Fruit fly (Drosophila melanogaster) whole organism: ENCODE measurements around the gene Vago.

ENCODE experiments used
- CG8478 ChIP-seq: fragments of >200 bp; optimal IDR thresholded peaks from 2 replicates; lab custom pipeline; 2018; ENCODE audit warnings: inconsistent platforms
- pan ChIP-seq: fragments of >200 bp; optimal IDR thresholded peaks from 2 replicates; lab custom pipeline; 2017
- psq ChIP-seq: fragments of >200 bp; optimal IDR thresholded peaks from 2 replicates; lab custom pipeline; 2017

DNA sequence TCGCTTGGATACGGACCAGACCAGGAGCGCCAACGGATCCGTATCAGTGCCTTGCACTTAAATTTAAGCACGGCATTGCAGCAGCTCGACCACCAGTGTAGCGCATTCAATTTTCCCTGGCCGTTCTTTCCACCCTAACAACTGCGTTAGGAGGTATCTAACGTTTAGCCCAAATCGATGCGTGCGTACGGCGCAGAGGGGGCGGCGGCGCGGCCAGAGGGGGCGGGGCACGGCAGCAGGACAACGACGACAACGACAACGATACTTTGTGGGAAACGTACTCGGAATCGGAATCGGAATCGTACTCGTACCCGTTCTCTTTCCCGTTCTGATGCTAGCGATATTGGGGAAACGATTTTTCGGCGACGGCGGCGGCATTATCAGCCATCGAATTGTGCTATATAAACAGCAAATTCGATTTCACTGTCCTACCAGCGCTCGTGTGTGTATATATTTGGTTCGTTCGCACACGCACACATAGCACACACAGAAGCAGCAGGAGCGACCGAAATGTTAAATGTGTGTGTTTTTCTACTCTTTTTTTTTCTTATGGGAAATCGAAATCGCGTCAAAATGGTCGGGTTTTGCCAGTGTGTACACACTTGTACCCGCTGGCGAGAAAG lies 35.1 kb downstream of the Vago start, which contains the start of gene CG11122:
- no peak for TF ChIP-seq CG8478 (lab: Kevin White, UChicago)
- TF ChIP-seq psq (lab: Kevin White, UChicago): no peak
- TF ChIP-seq pan (lab: Kevin White, UChicago): no peak
